Fruit fly (Drosophila melanogaster) whole organism, embryonic: Measurements from ENCODE around the gene cerv.

Experiments
- CG13123 ChIP-seq: fragments of 200-800 bp; sonication (Bioruptor generic); optimal IDR thresholded peaks from 2 replicates; lab custom pipeline; 2016; ENCODE audit warnings: missing biosample characterization, missing genetic modification characterization
- CG6654 ChIP-seq: fragments of 200-800 bp; sonication (Bioruptor generic); optimal IDR thresholded peaks from 2 replicates; lab custom pipeline; 2017; ENCODE audit warnings: missing biosample characterization, mild to moderate bottlenecking, missing genetic modification characterization
- Vsx1 ChIP-seq: fragments of 200-800 bp; sonication (Bioruptor generic); optimal IDR thresholded peaks from 2 replicates; lab custom pipeline; 2017; ENCODE audit warnings: missing biosample characterization, mild to moderate bottlenecking, missing genetic modification characterization, missing genetic modification reagents
- pnt ChIP-seq: fragments of 200-800 bp; sonication (Bioruptor generic); optimal IDR thresholded peaks from 3 replicates; lab custom pipeline; 2016; ENCODE audit warnings: missing biosample characterization, missing genetic modification characterization

DNA sequence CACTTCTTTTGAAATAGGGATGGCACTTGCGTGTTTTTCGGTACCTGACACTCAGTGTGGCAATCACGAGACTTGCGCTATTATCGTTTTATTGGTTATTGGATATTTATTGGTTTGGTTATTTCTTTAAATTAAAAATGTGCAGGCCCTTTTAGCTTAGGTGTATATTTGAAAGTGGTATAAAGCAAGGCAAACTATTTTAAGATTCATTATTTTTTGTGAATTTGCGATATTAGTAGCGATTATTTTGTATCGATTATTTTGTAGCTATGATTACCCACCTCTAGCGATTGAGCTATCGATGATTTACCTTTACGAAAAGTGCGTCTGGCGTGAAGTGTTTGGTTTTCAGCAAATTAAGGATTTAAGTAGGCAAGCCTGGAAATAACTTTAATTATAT lies 4.9 kb upstream of the cerv start, which contains the start of the genes CG9215 and CG8097:
- TF ChIP-seq Vsx1 (GFP tag; lab: Kevin White, UChicago) (no peak), pnt (GFP tag; lab: Kevin White, UChicago) (no peak), CG13123 (GFP tag; lab: Kevin White, UChicago) (no peak), CG6654 (GFP tag; lab: Kevin White, UChicago) (no peak)
